Worm (Caenorhabditis elegans): ENCODE measurements around the gene M6.4.

M6.4 gene

DNA sequence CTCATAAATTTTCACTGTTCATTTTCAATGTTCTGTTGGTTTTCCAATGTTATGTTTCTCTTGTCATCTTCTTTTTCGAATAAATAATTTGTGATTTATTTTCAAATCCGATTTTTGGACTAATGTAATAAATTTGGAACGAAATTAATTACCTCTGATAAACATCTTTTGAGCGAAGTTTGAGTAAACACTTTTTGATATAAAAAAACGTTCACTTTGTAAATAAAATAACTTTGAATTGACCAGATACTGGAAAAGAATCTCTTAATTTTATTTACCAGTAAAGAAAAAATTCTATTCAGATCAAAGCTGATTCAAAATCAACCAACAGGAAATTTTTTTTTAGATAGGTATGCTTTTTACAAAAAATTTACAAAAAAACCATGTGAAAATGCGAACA is 42.8 kb downstream of the M6.4 start, which contains the start of gene lgc-32:
TSS of gene lgc-32 (plus strand) at position 301 of the 400 bp plus-strand sequence.
- TF ChIP-seq ref-1 (GFP tag; conservative IDR thresholded peaks at IDR 0.05) (no peak), ztf-29 (GFP tag; IDR thresholded peaks at IDR 0.05) (no peak), klf-2 (GFP tag; conservative IDR thresholded peaks at IDR 0.05) (no peak), cog-1 (tag; optimal IDR thresholded peaks at IDR 0.05) (no peak), flt-1 (GFP tag; IDR thresholded peaks at IDR 0.05) (no peak), T22C8.4 (GFP tag; IDR thresholded peaks at IDR 0.05) (no peak), tab-1 (GFP tag; IDR thresholded peaks at IDR 0.05) (no peak), med-1 (GFP tag; optimal IDR thresholded peaks at IDR 0.05; ENCODE audit: insufficient read depth) (no peak), ztf-23 (GFP tag; IDR thresholded peaks at IDR 0.05) (no peak)

- TF ChIP-seq ztf-23 (GFP tag; IDR thresholded peaks at IDR 0.05) (no peak), ztf-29 (GFP tag; IDR thresholded peaks at IDR 0.05) (no peak), cog-1 (tag; optimal IDR thresholded peaks at IDR 0.05) (no peak), tab-1 (GFP tag; IDR thresholded peaks at IDR 0.05) (no peak), T22C8.4 (GFP tag; IDR thresholded peaks at IDR 0.05) (no peak)
Measured at ce11 chrX:680920-681319, 51.9 kb downstream of the M6.4 start, which contains the start of gene T19D7.7. Gene T19D7.7, minus strand, starts transcription at chrX:681020.

DNA sequence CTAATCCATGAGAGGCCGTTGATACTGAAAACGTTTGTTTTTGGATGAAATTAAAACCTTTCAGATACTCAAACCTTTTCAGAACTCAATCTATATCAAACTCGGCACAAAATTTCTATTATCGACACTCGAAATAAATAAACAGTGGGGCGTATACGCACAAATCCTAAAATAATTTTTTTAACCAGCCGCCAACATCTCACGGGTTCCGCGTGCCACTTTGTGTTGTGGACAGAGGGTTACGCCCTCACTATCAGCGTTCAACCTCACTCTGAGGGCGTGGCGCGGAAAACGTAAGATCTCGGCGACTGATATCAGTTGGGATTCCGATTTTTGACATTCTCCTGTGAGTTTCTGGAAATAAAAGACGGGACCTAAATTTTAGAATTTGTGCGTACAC is 52.4 kb downstream of the M6.4 start:
- no peak for TF ChIP-seq T22C8.4 (GFP tag; IDR thresholded peaks at IDR 0.05)
- TF ChIP-seq med-1 (GFP tag; optimal IDR thresholded peaks at IDR 0.05; ENCODE audit: insufficient read depth) = no peak
- no peak for TF ChIP-seq ztf-23 (GFP tag; IDR thresholded peaks at IDR 0.05)
- TF ChIP-seq flt-1 (GFP tag; IDR thresholded peaks at IDR 0.05) = no peak
- no peak for TF ChIP-seq ztf-29 (GFP tag; IDR thresholded peaks at IDR 0.05)
- TF ChIP-seq klf-2 (GFP tag; conservative IDR thresholded peaks at IDR 0.05) = no peak
